Worm (Caenorhabditis elegans): ENCODE results near the gene scl-3.

The scl-3 gene

ce11 chrIV:13025853-13026343, 33.5 kb upstream of the scl-3 start:
- TF ChIP-seq ceh-13 (GFP tag; optimal IDR thresholded peaks at IDR 0.05) (no peak), tra-4 (tag; optimal IDR thresholded peaks at IDR 0.05) (no peak), ceh-36 (tag; optimal IDR thresholded peaks at IDR 0.05) (no peak), tbx-11 (GFP tag; IDR thresholded peaks at IDR 0.05) (no peak), aly-1 (tag; optimal IDR thresholded peaks at IDR 0.05) (no peak), hmg-4 (GFP tag; optimal IDR thresholded peaks at IDR 0.05) (no peak), F13C5.2 (tag; optimal IDR thresholded peaks at IDR 0.05) (no peak), tbx-37 (GFP tag; conservative IDR thresholded peaks at IDR 0.05) (no peak), sea-1 (GFP tag; conservative IDR thresholded peaks at IDR 0.05) (no peak), ama-1 (optimal IDR thresholded peaks at IDR 0.05) (no peak), hmbx-1 (tag; optimal IDR thresholded peaks at IDR 0.05) (no peak), hnd-1 (tag; optimal IDR thresholded peaks at IDR 0.05) (no peak), scrt-1 (GFP tag; IDR thresholded peaks at IDR 0.05) (no peak), flt-1 (GFP tag; IDR thresholded peaks at IDR 0.05) (no peak), B0310.2 (tag; optimal IDR thresholded peaks at IDR 0.05) (no peak), pes-1 (GFP tag; IDR thresholded peaks at IDR 0.05) (no peak)

ce11 chrIV:13026762-13027161, 32.6 kb upstream of the scl-3 start:
- TF ChIP-seq ama-1 (optimal IDR thresholded peaks at IDR 0.05), result no peak
- TF ChIP-seq flt-1 (GFP tag; IDR thresholded peaks at IDR 0.05), result no peak
- TF ChIP-seq aly-1 (tag; optimal IDR thresholded peaks at IDR 0.05), result no peak
- TF ChIP-seq ceh-36 (tag; optimal IDR thresholded peaks at IDR 0.05), result no peak
- TF ChIP-seq tra-4 (tag; optimal IDR thresholded peaks at IDR 0.05), result no peak
- no peak for TF ChIP-seq ceh-13 (GFP tag; optimal IDR thresholded peaks at IDR 0.05)
- no peak for TF ChIP-seq tbx-11 (GFP tag; IDR thresholded peaks at IDR 0.05)
- no peak for TF ChIP-seq ets-7 (tag; optimal IDR thresholded peaks at IDR 0.05)
- TF ChIP-seq hmbx-1 (tag; optimal IDR thresholded peaks at IDR 0.05), result no peak
- TF ChIP-seq tbx-37 (GFP tag; conservative IDR thresholded peaks at IDR 0.05), result no peak
- no peak for TF ChIP-seq hnd-1 (tag; optimal IDR thresholded peaks at IDR 0.05)

ce11 chrIV:13027801-13028641, 31.4 kb upstream of the scl-3 start:
- TF ChIP-seq ceh-36 (tag; optimal IDR thresholded peaks at IDR 0.05) (no peak), hmg-4 (GFP tag; optimal IDR thresholded peaks at IDR 0.05) (peak; percentile 16), tra-4 (tag; optimal IDR thresholded peaks at IDR 0.05) (no peak), sea-1 (GFP tag; conservative IDR thresholded peaks at IDR 0.05) (0 out of 2 replicates have a peak, but pooled peaks have one; percentile 18)

ce11 chrIV:13028746-13029673, 30.4 kb upstream of the scl-3 start:
- TF ChIP-seq scrt-1 (GFP tag; IDR thresholded peaks at IDR 0.05), result no peak
- no peak for TF ChIP-seq pes-1 (GFP tag; IDR thresholded peaks at IDR 0.05)

- no peak for TF ChIP-seq scrt-1 (GFP tag; IDR thresholded peaks at IDR 0.05)
- peak; percentile 46 for TF ChIP-seq ets-7 (tag; optimal IDR thresholded peaks at IDR 0.05)
- peak; percentile 77 for TF ChIP-seq F13C5.2 (tag; optimal IDR thresholded peaks at IDR 0.05)
- TF ChIP-seq ceh-36 (tag; optimal IDR thresholded peaks at IDR 0.05), result no peak
- TF ChIP-seq pes-1 (GFP tag; IDR thresholded peaks at IDR 0.05), result 0 out of 2 replicates have a peak, but pooled peaks have one; percentile 19
- no peak for TF ChIP-seq hnd-1 (tag; optimal IDR thresholded peaks at IDR 0.05)
- no peak for TF ChIP-seq tbx-11 (GFP tag; IDR thresholded peaks at IDR 0.05)
- TF ChIP-seq ceh-13 (GFP tag; optimal IDR thresholded peaks at IDR 0.05), result no peak
- no peak for TF ChIP-seq tra-4 (tag; optimal IDR thresholded peaks at IDR 0.05)
- peak; percentile 91 for TF ChIP-seq hmg-4 (GFP tag; optimal IDR thresholded peaks at IDR 0.05)
Observed at ce11 chrIV:13029674-13030466, 29.5 kb upstream of the scl-3 start.

ce11 chrIV:13030467-13031299, 28.7 kb upstream of the scl-3 start:
- TF ChIP-seq hmbx-1 (tag; optimal IDR thresholded peaks at IDR 0.05) (no peak), F13C5.2 (tag; optimal IDR thresholded peaks at IDR 0.05) (peak; percentile 12), hmg-4 (GFP tag; optimal IDR thresholded peaks at IDR 0.05) (peak; percentile 43)

- TF ChIP-seq ets-7 (tag; optimal IDR thresholded peaks at IDR 0.05) (no peak), scrt-1 (GFP tag; IDR thresholded peaks at IDR 0.05) (no peak), aly-1 (tag; optimal IDR thresholded peaks at IDR 0.05) (no peak), hmbx-1 (tag; optimal IDR thresholded peaks at IDR 0.05) (no peak), ama-1 (optimal IDR thresholded peaks at IDR 0.05) (no peak), tra-4 (tag; optimal IDR thresholded peaks at IDR 0.05) (no peak), F13C5.2 (tag; optimal IDR thresholded peaks at IDR 0.05) (no peak), sea-1 (GFP tag; conservative IDR thresholded peaks at IDR 0.05) (no peak), flt-1 (GFP tag; IDR thresholded peaks at IDR 0.05) (no peak), ceh-36 (tag; optimal IDR thresholded peaks at IDR 0.05) (no peak), hmg-4 (GFP tag; optimal IDR thresholded peaks at IDR 0.05) (no peak), tbx-11 (GFP tag; IDR thresholded peaks at IDR 0.05) (no peak), hnd-1 (tag; optimal IDR thresholded peaks at IDR 0.05) (no peak), tbx-37 (GFP tag; conservative IDR thresholded peaks at IDR 0.05) (no peak)
Observed at ce11 chrIV:13032153-13032552, 27.2 kb upstream of the scl-3 start.

Measured in whole organism, early embryonic.